Fruit fly (Drosophila melanogaster): ENCODE data around the gene CG5126.

The CG5126 gene

DNA sequence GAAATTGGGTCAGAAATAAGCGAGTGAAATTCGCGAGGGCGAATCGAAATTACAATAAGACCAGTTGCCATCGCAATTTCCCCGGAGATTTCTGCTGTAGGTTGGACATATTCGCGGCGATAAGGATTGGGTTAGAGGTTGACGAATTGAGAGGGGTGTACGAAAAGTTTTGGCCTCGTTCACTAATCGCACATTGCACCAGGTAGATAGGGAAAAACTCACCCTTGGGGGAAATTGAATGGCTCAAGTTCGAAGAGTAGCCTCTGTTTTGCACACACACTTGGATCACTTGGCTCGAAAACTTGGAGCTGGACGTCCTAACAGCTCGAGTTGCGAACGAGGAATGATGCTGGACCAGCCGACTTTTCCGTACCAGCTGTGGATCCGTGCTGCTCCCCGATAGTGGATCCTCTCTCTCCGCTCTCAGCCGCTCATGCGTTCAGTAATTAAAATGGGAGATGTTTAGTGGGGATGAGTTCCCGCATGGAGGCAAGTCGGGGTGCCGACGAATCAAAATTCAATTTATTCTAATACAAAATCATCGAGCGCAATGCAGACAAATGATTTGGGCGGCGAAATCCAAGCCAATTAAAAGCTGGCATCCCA is 20.2 kb downstream of the CG5126 start, which contains the start of gene CG5080:
CG5080 (minus strand) TSS at position 349 of the 606 bp plus-strand sequence.
- no peak for TF ChIP-seq ara (GFP tag; IDR thresholded peaks at IDR 0.05)
- TF ChIP-seq CG17328 (GFP tag; IDR thresholded peaks at IDR 0.05) = no peak
- TF ChIP-seq pfk (GFP tag; optimal IDR thresholded peaks at IDR 0.05) = no peak
- TF ChIP-seq sna (GFP tag; IDR thresholded peaks at IDR 0.05; ENCODE audit: partially characterized antibody) = no peak
- TF ChIP-seq Vsx1 (GFP tag; optimal IDR thresholded peaks at IDR 0.05) = no peak
- peak; percentile 10 for TF ChIP-seq gcm (GFP tag; optimal IDR thresholded peaks at IDR 0.05)

DNA sequence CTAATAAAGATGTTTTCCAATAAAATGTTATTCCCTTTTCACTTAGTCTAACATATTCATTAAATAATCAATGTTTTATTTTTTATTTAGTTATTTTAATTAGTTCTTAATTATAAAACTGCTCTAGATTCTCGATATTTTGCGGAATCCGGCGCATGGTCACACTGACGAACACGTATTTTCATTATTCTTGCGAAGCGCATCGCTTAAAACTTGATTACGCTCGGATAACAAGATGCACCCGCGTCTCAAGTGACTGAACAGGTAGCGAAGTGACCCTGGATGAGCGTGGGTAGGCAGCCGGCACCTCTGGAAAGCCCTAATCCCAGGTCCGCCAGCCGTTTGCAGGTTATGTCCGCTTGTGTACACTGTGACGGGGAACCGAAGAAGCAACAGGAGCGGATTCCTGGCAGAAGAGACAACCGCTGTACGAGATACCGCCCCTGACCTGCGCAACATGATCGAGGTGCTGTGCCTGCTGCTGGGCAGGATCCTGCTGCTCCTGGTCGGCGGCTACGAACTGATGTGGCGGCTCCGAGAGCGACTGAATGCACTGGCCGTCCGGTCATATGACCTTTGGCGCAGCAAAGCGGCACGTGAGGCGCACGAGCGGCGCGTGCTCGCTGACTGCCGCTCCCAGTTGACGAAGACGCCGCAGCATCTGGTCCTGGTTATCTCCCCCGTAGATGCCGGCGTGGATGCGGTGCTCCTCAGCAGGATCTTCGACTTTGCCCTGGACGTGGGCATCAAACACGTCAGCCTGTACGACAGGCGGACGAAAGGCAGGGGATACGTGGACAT is 25.1 kb downstream of the CG5126 start, which contains the start of gene Tango14:
Tango14 (plus strand) TSS at position 143 of the 801 bp plus-strand sequence.
- TF ChIP-seq vnd (GFP tag; IDR thresholded peaks at IDR 0.05; ENCODE audit: partially characterized antibody) (0 out of 3 replicates have a peak, but pooled peaks have one; percentile 22), ci (GFP tag; IDR thresholded peaks at IDR 0.05) (no peak), CG12744 (GFP tag; optimal IDR thresholded peaks at IDR 0.05) (no peak), Rx (GFP tag; IDR thresholded peaks at IDR 0.05) (0 out of 2 replicates have a peak, but pooled peaks have one; percentile 2), hb (GFP tag; IDR thresholded peaks at IDR 0.05; ENCODE audit: partially characterized antibody) (0 out of 3 replicates have a peak, but pooled peaks have one; percentile 52), gfzf (GFP tag; optimal IDR thresholded peaks at IDR 0.05) (no peak), Rfx (GFP tag; IDR thresholded peaks at IDR 0.05) (0 out of 2 replicates have a peak, but pooled peaks have one; percentile 19), CG18262 (tag; optimal IDR thresholded peaks at IDR 0.05) (peak; percentile 12), otp (GFP tag; IDR thresholded peaks at IDR 0.05) (0 out of 3 replicates have a peak, but pooled peaks have one; percentile 23), Dll (GFP tag; IDR thresholded peaks at IDR 0.05; ENCODE audit: partially characterized antibody) (0 out of 4 replicates have a peak, but pooled peaks have one; percentile 20), sd (tag; optimal IDR thresholded peaks at IDR 0.05) (peak; percentile 96), CG3065 (GFP tag; optimal IDR thresholded peaks at IDR 0.05) (no peak), CG16863 (GFP tag; optimal IDR thresholded peaks at IDR 0.05) (no peak), CG2202 (tag; optimal IDR thresholded peaks at IDR 0.05) (no peak), ind (GFP tag; optimal IDR thresholded peaks at IDR 0.05) (no peak), odd (GFP tag; optimal IDR thresholded peaks at IDR 0.05) (no peak), MBD-R2 (GFP tag; IDR thresholded peaks at IDR 0.05) (peak; percentile 55), bigmax (GFP tag; optimal IDR thresholded peaks at IDR 0.05) (peak; percentile 95), MESR4 (GFP tag; optimal IDR thresholded peaks at IDR 0.05) (peak; percentile 88), CG3281 (GFP tag; optimal IDR thresholded peaks at IDR 0.05) (no peak), zfh1 (GFP tag; IDR thresholded peaks at IDR 0.05) (0 out of 3 replicates have a peak, but pooled peaks have one; percentile 28), CG42726 (GFP tag; IDR thresholded peaks at IDR 0.05; ENCODE audit: partially characterized antibody) (no peak), NC2β (GFP tag; optimal IDR thresholded peaks at IDR 0.05) (no peak), cwo (GFP tag; optimal IDR thresholded peaks at IDR 0.05) (peak; percentile 68), CG18011 (GFP tag; optimal IDR thresholded peaks at IDR 0.05) (no peak), chinmo (GFP tag; IDR thresholded peaks at IDR 0.05; ENCODE audit: partially characterized antibody) (0 out of 4 replicates have a peak, but pooled peaks have one; percentile 34), chm (GFP tag; IDR thresholded peaks at IDR 0.05) (no peak; the same call in 1 of the 2 replicates), Bgb (GFP tag; IDR thresholded peaks at IDR 0.05; ENCODE audit: partially characterized antibody) (peak; percentile 45; the same call in 1 of the 2 replicates), Med (GFP tag) (peak; percentile 68), inv (GFP tag; IDR thresholded peaks at IDR 0.05; ENCODE audit: partially characterized antibody) (0 out of 2 replicates have a peak, but pooled peaks have one; percentile 18), E2f2 (GFP tag; IDR thresholded peaks at IDR 0.05) (0 out of 2 replicates have a peak, but pooled peaks have one; percentile 15), row (GFP tag; IDR thresholded peaks at IDR 0.05) (0 out of 3 replicates have a peak, but pooled peaks have one; percentile 53), sens (GFP tag) (peak; percentile 59), Elba2 (GFP tag; optimal IDR thresholded peaks at IDR 0.05) (no peak), CG7556 (GFP tag; optimal IDR thresholded peaks at IDR 0.05) (no peak), Hr3 (GFP tag; optimal IDR thresholded peaks at IDR 0.05) (no peak), lola (GFP tag; optimal IDR thresholded peaks at IDR 0.05) (peak in 1 of 3 experiments; percentile 14), MTF-1 (GFP tag; optimal IDR thresholded peaks at IDR 0.05; ENCODE audit: borderline replicate concordance) (no peak)

All from whole organism, embryonic.